Worm (Caenorhabditis elegans): ENCODE measurements around the gene F23D12.7.

DNA sequence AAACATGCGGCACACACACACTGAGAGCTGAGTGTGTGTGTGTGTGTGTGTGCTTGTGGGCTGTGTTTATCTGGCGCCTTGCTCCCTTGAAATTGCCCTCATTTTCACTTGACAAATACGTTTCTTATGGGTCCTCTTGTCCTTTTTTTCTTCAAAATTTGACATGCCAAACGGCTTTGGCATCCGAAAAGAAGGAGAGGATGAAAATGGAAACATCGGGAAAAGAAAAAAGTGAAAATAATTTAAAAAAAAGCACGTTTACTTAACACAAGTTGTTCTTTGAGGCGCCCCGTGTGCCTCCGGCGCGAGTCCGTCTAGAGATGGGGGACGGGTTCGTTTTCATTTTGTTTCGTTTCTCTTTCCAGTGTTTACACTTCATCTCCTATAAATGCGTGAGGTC, 41.4 kb upstream of the F23D12.7 start:
- TF ChIP-seq him-1 (tag; optimal IDR thresholded peaks at IDR 0.05) (no peak), W03F9.2 (tag; optimal IDR thresholded peaks at IDR 0.05) (no peak), dao-5 (tag; optimal IDR thresholded peaks at IDR 0.05) (no peak)
